Worm (Caenorhabditis elegans): ENCODE measurements around the gene srb-3.

Gene srb-3

DNA sequence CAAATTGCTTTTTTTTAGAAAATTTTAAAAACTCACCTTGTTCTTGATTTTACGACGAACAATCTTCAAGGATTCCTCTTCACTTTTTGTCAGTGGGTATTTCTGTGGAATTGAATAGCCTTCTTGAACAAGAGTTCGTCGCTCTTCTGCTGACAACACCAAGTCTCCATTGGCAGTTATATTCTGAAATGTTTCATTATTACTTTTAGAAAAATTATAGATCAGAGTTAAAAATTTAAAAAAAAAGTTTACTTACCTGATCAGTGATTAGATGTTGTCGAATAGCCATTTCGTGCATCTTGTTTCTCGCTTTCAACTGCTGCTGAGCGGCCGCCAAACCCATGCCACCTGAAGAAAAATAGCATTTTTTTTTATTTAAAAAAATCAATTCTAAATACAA lies 13.6 kb upstream of the srb-3 start:
- no peak for TF ChIP-seq fos-1 (tag; optimal IDR thresholded peaks at IDR 0.05)
- no peak for TF ChIP-seq nhr-6 (tag; optimal IDR thresholded peaks at IDR 0.05)
- no peak for TF ChIP-seq gmeb-1 (tag; optimal IDR thresholded peaks at IDR 0.05)
- no peak for TF ChIP-seq lin-11 (tag; optimal IDR thresholded peaks at IDR 0.05)
- TF ChIP-seq Y55F3AM.14 (GFP tag; optimal IDR thresholded peaks at IDR 0.05), result no peak
- no peak for TF ChIP-seq ceh-82 (tag; optimal IDR thresholded peaks at IDR 0.05)

DNA sequence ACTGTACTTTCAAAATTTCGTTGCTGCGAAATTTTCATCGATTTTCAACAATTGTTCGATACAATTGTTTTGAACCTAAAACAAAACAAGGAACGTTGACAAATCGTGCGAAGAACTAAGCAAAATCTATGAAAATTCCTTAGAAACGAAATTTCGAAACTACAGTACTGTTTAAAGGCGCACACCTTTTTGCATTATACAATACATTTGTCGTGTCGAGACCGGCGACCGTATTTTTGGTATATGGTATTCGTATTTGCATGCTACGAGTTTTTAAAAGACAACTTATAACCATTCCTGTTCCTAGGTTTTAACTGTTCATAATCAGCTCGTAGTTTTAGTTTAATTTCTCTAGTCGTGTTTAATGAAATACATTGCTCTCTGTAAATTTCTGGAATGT lies 12.0 kb upstream of the srb-3 start:
- TF ChIP-seq egl-27 (tag; optimal IDR thresholded peaks at IDR 0.05) (no peak), ama-1 (optimal IDR thresholded peaks at IDR 0.05) (peak; percentile 23), ztf-1 (GFP tag; conservative IDR thresholded peaks at IDR 0.05) (no peak), R02D3.7 (tag; optimal IDR thresholded peaks at IDR 0.05) (no peak), ceh-16 (tag; optimal IDR thresholded peaks at IDR 0.05) (no peak), nhr-6 (tag; optimal IDR thresholded peaks at IDR 0.05) (no peak)

DNA sequence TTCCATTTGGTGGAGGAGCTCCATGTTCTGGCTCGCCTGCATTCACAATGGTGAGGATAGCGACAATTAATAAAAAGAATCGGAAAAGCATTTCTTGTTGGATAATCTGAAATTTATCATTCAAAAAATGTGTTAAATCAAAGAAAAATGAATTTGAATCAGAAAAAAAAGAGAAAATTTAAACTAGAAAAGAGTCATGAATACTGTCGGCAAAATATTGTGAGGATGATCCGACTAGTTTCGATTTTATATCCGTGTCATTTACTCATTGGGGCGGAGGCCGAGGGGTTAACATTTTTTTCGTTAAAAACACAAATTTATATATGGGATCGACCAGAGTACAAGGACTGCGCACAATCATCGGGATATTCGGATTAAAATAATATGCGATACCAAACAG lies 11.3 kb upstream of the srb-3 start, which contains the start of gene C27D6.12:
C27D6.12 (minus strand) TSS at position 101 of the 400 bp plus-strand sequence.
- TF ChIP-seq gmeb-1 (tag; optimal IDR thresholded peaks at IDR 0.05), result no peak
- no peak for TF ChIP-seq unc-62 (GFP tag; optimal IDR thresholded peaks at IDR 0.05)
- no peak for TF ChIP-seq ZK546.5 (tag; optimal IDR thresholded peaks at IDR 0.05)
- no peak for TF ChIP-seq ztf-11 (tag; optimal IDR thresholded peaks at IDR 0.05)
- TF ChIP-seq fos-1 (tag; optimal IDR thresholded peaks at IDR 0.05), result no peak
- no peak for TF ChIP-seq elt-1 (tag; optimal IDR thresholded peaks at IDR 0.05)
- TF ChIP-seq nhr-237 (tag; optimal IDR thresholded peaks at IDR 0.05), result no peak
- no peak for TF ChIP-seq nhr-11 (tag; optimal IDR thresholded peaks at IDR 0.05)
- no peak for TF ChIP-seq nhr-12 (tag; optimal IDR thresholded peaks at IDR 0.05)
- TF ChIP-seq sem-4 (tag; optimal IDR thresholded peaks at IDR 0.05), result no peak
- no peak for TF ChIP-seq nhr-6 (tag; optimal IDR thresholded peaks at IDR 0.05)
- TF ChIP-seq zag-1 (tag; optimal IDR thresholded peaks at IDR 0.05), result no peak

DNA sequence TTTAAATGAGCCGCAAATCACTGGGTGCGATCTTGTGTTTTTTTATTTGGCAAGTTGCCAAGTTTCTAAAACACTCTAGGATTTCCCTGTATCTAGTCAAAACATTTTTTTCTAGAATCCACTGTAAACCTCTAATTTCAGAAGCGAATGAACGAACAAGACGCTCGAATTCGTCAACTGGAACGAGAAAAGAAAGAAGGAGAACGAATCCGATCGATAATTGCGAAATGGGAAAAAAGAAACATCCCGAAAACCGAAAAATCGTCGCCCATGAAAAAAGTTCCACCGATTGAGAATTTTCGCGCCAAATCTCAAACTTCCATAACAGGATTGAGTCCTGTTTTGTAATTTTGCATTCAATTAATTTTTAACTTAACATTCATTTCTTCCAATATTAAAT lies 10.3 kb upstream of the srb-3 start:
- TF ChIP-seq peb-1 (tag; optimal IDR thresholded peaks at IDR 0.05) (no peak), elt-3 (tag; optimal IDR thresholded peaks at IDR 0.05) (no peak), lin-11 (tag; optimal IDR thresholded peaks at IDR 0.05) (no peak), aly-2 (tag; optimal IDR thresholded peaks at IDR 0.05) (no peak), lin-13 (GFP tag; optimal IDR thresholded peaks at IDR 0.05) (no peak), R02D3.7 (tag; optimal IDR thresholded peaks at IDR 0.05) (no peak), unc-62 (GFP tag; optimal IDR thresholded peaks at IDR 0.05) (no peak), nhr-129 (tag; optimal IDR thresholded peaks at IDR 0.05) (no peak), nhr-6 (tag; optimal IDR thresholded peaks at IDR 0.05) (no peak), nhr-11 (tag; optimal IDR thresholded peaks at IDR 0.05) (no peak), ztf-11 (tag; optimal IDR thresholded peaks at IDR 0.05) (no peak), egl-27 (tag; optimal IDR thresholded peaks at IDR 0.05) (no peak), alr-1 (tag; optimal IDR thresholded peaks at IDR 0.05) (no peak), blmp-1 (tag; optimal IDR thresholded peaks at IDR 0.05; ENCODE audit: insufficient read depth) (no peak)

DNA sequence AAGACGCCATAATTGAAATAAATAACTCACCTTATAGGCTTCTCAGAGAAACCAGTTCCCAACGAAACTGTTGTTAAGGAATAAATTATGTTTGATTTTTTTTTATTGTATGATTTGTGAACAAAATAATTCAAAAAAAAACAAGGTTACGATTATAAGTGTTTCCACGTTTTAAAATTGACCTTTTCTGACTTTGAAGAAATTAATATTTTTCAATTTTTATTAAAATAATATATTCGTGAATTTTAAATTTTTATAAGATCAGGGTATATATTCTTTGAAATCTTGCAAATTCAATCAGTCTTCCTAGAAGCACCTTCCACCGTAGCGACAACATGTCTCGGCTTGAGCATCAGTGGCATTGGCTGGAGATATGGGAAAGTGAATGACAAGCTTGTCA lies 7.7 kb upstream of the srb-3 start, which contains the start of gene C27D6.3:
C27D6.3 (minus strand) TSS at position 101 of the 400 bp plus-strand sequence.
- TF ChIP-seq nhr-77 (tag; optimal IDR thresholded peaks at IDR 0.05) (no peak), mdl-1 (tag; optimal IDR thresholded peaks at IDR 0.05) (no peak), lin-39 (tag; optimal IDR thresholded peaks at IDR 0.05) (no peak), Y55F3AM.14 (GFP tag; optimal IDR thresholded peaks at IDR 0.05) (no peak), ztf-1 (GFP tag; conservative IDR thresholded peaks at IDR 0.05) (no peak), alr-1 (tag; optimal IDR thresholded peaks at IDR 0.05) (no peak), crh-2 (tag; optimal IDR thresholded peaks at IDR 0.05) (no peak), snpc-4 (tag; optimal IDR thresholded peaks at IDR 0.05) (no peak), ztf-11 (tag; optimal IDR thresholded peaks at IDR 0.05) (no peak)

DNA sequence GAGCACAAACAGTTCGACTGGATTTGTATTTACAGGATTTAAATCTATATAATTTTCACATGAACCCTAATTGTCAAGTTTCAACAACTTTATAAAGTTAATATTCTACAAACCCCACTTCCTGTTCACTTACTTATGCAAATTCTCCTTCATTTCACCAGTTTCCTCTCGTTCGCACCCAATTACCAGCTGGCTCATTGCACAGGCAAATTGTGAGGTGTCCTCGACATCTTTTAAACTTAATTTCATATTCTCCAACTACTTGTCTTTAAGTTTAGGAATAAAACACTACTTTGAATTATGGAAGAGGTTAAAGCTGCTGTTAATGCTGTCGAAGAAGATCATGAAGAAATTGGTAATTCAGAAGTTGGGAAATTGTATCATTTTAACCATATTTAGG lies 5.8 kb upstream of the srb-3 start, which contains the start of gene C27D6.1:
C27D6.1 (plus strand) TSS at position 301 of the 400 bp plus-strand sequence.
- TF ChIP-seq mab-5 (tag; optimal IDR thresholded peaks at IDR 0.05), result no peak
- TF ChIP-seq aly-2 (tag; optimal IDR thresholded peaks at IDR 0.05), result no peak
- TF ChIP-seq nhr-12 (tag; optimal IDR thresholded peaks at IDR 0.05), result no peak
- no peak for TF ChIP-seq elt-3 (tag; optimal IDR thresholded peaks at IDR 0.05)
- TF ChIP-seq lin-11 (tag; optimal IDR thresholded peaks at IDR 0.05), result no peak
- TF ChIP-seq R02D3.7 (tag; optimal IDR thresholded peaks at IDR 0.05), result no peak
- TF ChIP-seq Y55F3AM.14 (GFP tag; optimal IDR thresholded peaks at IDR 0.05), result no peak
- TF ChIP-seq lin-39 (tag; optimal IDR thresholded peaks at IDR 0.05), result no peak
- no peak for TF ChIP-seq ceh-16 (tag; optimal IDR thresholded peaks at IDR 0.05)
- no peak for TF ChIP-seq alr-1 (tag; optimal IDR thresholded peaks at IDR 0.05)
- no peak for TF ChIP-seq skn-1 (tag; optimal IDR thresholded peaks at IDR 0.05)
- TF ChIP-seq mbf-1 (tag; optimal IDR thresholded peaks at IDR 0.05), result no peak
- no peak for TF ChIP-seq zag-1 (tag; optimal IDR thresholded peaks at IDR 0.05)
- TF ChIP-seq unc-62 (GFP tag; optimal IDR thresholded peaks at IDR 0.05), result no peak
- TF ChIP-seq ceh-82 (tag; optimal IDR thresholded peaks at IDR 0.05), result no peak
- no peak for TF ChIP-seq ama-1 (optimal IDR thresholded peaks at IDR 0.05)
- no peak for TF ChIP-seq lsy-2 (tag; optimal IDR thresholded peaks at IDR 0.05)
- no peak for TF ChIP-seq gmeb-1 (tag; optimal IDR thresholded peaks at IDR 0.05)

All from whole organism, L2 larva.